Fruit fly (Drosophila melanogaster): ENCODE data around the gene CG4133.

DNA sequence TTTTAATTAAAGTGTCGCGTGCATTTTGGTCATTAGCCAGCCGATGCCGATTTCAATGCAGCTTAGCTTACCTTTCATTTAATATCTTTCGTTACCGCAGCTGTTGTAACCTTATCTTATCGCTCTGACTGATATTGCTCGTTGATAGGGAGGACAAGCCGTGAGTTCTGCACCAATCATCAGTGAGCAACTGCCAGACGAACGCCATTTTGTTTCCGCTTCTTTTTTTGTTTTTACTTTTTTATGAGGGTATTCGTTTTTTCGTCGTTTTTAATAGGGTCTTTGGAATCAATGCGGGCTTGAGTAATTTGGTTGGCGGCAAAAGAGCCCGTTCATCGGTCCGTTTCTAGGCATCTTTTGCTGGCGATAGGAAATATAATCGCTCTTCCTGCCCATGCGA, 49.7 kb downstream of the CG4133 start:
- TF ChIP-seq CG8159 (tag; optimal IDR thresholded peaks at IDR 0.05): no peak
- TF ChIP-seq Pif1B (GFP tag; optimal IDR thresholded peaks at IDR 0.05): no peak
- TF ChIP-seq EcR (GFP tag; optimal IDR thresholded peaks at IDR 0.05): no peak
- no peak for TF ChIP-seq CG10348 (GFP tag; IDR thresholded peaks at IDR 0.05)
- TF ChIP-seq CG17806 (tag; optimal IDR thresholded peaks at IDR 0.05): no peak
- TF ChIP-seq Snoo (tag; optimal IDR thresholded peaks at IDR 0.05): no peak
- no peak for TF ChIP-seq CG12605 (GFP tag; IDR thresholded peaks at IDR 0.05)
- TF ChIP-seq D1 (tag; optimal IDR thresholded peaks at IDR 0.05): no peak

All from whole organism, pupa.